Fruit fly (Drosophila melanogaster) whole organism, embryonic: ENCODE measurements around the gene crc.

Experiments
- Atf6 ChIP-seq: fragments of 200-800 bp; sonication (Bioruptor generic); IDR thresholded peaks from 2 replicates; pipeline ENCODE4 v1.3.6; 2022; ENCODE audit warnings: missing biosample characterization, missing genetic modification characterization
- CG10959 ChIP-seq: fragments of 200-800 bp; sonication (Bioruptor generic); IDR thresholded peaks from 2 replicates; pipeline ENCODE4 v1.3.6; 2022; ENCODE audit warnings: missing biosample characterization, missing genetic modification characterization
- CG11504 ChIP-seq: fragments of 200-800 bp; sonication (Bioruptor generic); optimal IDR thresholded peaks from 3 replicates; lab custom pipeline; 2019; ENCODE audit warnings: missing biosample characterization, mild to moderate bottlenecking, missing genetic modification characterization, moderate library complexity
- CG11695 ChIP-seq: fragments of 200-800 bp; sonication (Bioruptor generic); IDR thresholded peaks from 3 replicates; pipeline ENCODE4 v1.3.6; 2022; ENCODE audit warnings: missing biosample characterization, missing genetic modification characterization
- CG12744 ChIP-seq: fragments of 200-800 bp; sonication (Bioruptor generic); optimal IDR thresholded peaks from 2 replicates; lab custom pipeline; 2016; ENCODE audit warnings: missing biosample characterization, missing genetic modification characterization
- CG12769 ChIP-seq: fragments of 200-800 bp; sonication (Bioruptor generic); optimal IDR thresholded peaks from 2 replicates; lab custom pipeline; 2019; ENCODE audit warnings: missing biosample characterization, mild to moderate bottlenecking, missing genetic modification characterization, moderate library complexity
- CG13296 ChIP-seq: fragments of 200-800 bp; sonication (Bioruptor generic); optimal IDR thresholded peaks from 3 replicates; lab custom pipeline; 2018; ENCODE audit warnings: missing biosample characterization, mild to moderate bottlenecking, missing genetic modification characterization
- CG13894 ChIP-seq: fragments of 200-800 bp; sonication (Bioruptor generic); optimal IDR thresholded peaks from 3 replicates; lab custom pipeline; 2018; ENCODE audit warnings: missing biosample characterization, mild to moderate bottlenecking, missing genetic modification characterization, moderate library complexity
- CG14441 ChIP-seq: fragments of 200-800 bp; sonication (Bioruptor generic); IDR thresholded peaks from 2 replicates; pipeline ENCODE4 v1.3.6; 2022; ENCODE audit warnings: missing biosample characterization, missing genetic modification characterization
- CG2199 ChIP-seq: fragments of 200-800 bp; sonication (Bioruptor generic); IDR thresholded peaks from 3 replicates; pipeline ENCODE4 v1.3.6; 2022; ENCODE audit warnings: missing biosample characterization, missing genetic modification characterization
- CG2678 ChIP-seq: fragments of 200-800 bp; sonication (Bioruptor generic); optimal IDR thresholded peaks from 3 replicates; lab custom pipeline; 2019; ENCODE audit warnings: missing biosample characterization, mild to moderate bottlenecking, missing genetic modification characterization, moderate library complexity
- CG31441 ChIP-seq: fragments of 200-800 bp; sonication (Bioruptor generic); IDR thresholded peaks from 2 replicates; pipeline ENCODE4 v1.3.6; 2022; ENCODE audit warnings: missing biosample characterization, missing genetic modification characterization
- CG32532 ChIP-seq: fragments of 200-800 bp; sonication (Bioruptor generic); IDR thresholded peaks from 2 replicates; pipeline ENCODE4 v1.3.6; 2022; ENCODE audit warnings: missing biosample characterization, missing genetic modification characterization
- CG32772 ChIP-seq: fragments of 200-800 bp; sonication (Bioruptor generic); IDR thresholded peaks from 2 replicates; pipeline ENCODE4 v1.3.6; 2022; ENCODE audit warnings: missing biosample characterization, missing genetic modification characterization
- CG34376 ChIP-seq: fragments of 200-800 bp; sonication (Bioruptor generic); optimal IDR thresholded peaks from 2 replicates; lab custom pipeline; 2018; ENCODE audit warnings: missing biosample characterization, mild to moderate bottlenecking, missing genetic modification characterization
- CG4424 ChIP-seq: fragments of 200-800 bp; sonication (Bioruptor generic); optimal IDR thresholded peaks from 3 replicates; lab custom pipeline; 2016; ENCODE audit warnings: missing biosample characterization, missing genetic modification characterization
- CG6765 ChIP-seq: fragments of 200-800 bp; sonication (Bioruptor generic); optimal IDR thresholded peaks from 3 replicates; lab custom pipeline; 2017; ENCODE audit warnings: missing biosample characterization, mild to moderate bottlenecking, missing genetic modification characterization
- CG7987 ChIP-seq: fragments of 200-800 bp; sonication (Bioruptor generic); optimal IDR thresholded peaks from 2 replicates; lab custom pipeline; 2018; ENCODE audit warnings: missing biosample characterization, mild to moderate bottlenecking, missing genetic modification characterization, moderate library complexity
- D19A ChIP-seq: fragments of 200-800 bp; optimal IDR thresholded peaks from 3 replicates; lab custom pipeline; 2019; ENCODE audit warnings: missing biosample characterization, mild to moderate bottlenecking, missing genetic modification characterization, moderate library complexity
- D19B ChIP-seq: fragments of 200-800 bp; sonication (Bioruptor generic); optimal IDR thresholded peaks from 2 replicates; lab custom pipeline; 2017; ENCODE audit warnings: missing biosample characterization, mild to moderate bottlenecking, missing genetic modification characterization
- Deaf1 ChIP-seq: fragments of 200-800 bp; optimal IDR thresholded peaks from 3 replicates; lab custom pipeline; 2019; ENCODE audit warnings: missing biosample characterization, mild to moderate bottlenecking, missing genetic modification characterization, moderate library complexity
- Dip3 ChIP-seq: fragments of 200-800 bp; sonication (Bioruptor generic); optimal IDR thresholded peaks from 3 replicates; lab custom pipeline; 2016; ENCODE audit warnings: missing biosample characterization, missing genetic modification characterization
- Drgx ChIP-seq: fragments of 200-800 bp; sonication (Bioruptor generic); IDR thresholded peaks from 2 replicates; pipeline ENCODE4 v1.3.6; 2022; ENCODE audit warnings: missing biosample characterization, missing genetic modification characterization
- E2f1 ChIP-seq: fragments of 200-800 bp; sonication (Bioruptor generic); IDR thresholded peaks from 2 replicates; pipeline ENCODE4 v1.3.6; 2022; ENCODE audit warnings: missing biosample characterization, missing genetic modification characterization
- Fer1 ChIP-seq: fragments of 200-800 bp; sonication (Bioruptor generic); optimal IDR thresholded peaks from 2 replicates; lab custom pipeline; 2017; ENCODE audit warnings: missing biosample characterization, mild to moderate bottlenecking, missing genetic modification characterization
- HHEX ChIP-seq: fragments of 200-800 bp; sonication (Bioruptor generic); optimal IDR thresholded peaks from 3 replicates; lab custom pipeline; 2017; ENCODE audit warnings: missing biosample characterization, mild to moderate bottlenecking, missing genetic modification characterization, missing genetic modification reagents
- HLHmδ ChIP-seq: fragments of 200-800 bp; sonication (Bioruptor generic); optimal IDR thresholded peaks from 2 replicates; lab custom pipeline; 2018; ENCODE audit warnings: missing biosample characterization, mild to moderate bottlenecking, missing genetic modification characterization, moderate library complexity
- Lhr ChIP-seq: fragments of 200-800 bp; sonication (Bioruptor generic); optimal IDR thresholded peaks from 3 replicates; lab custom pipeline; 2017; ENCODE audit warnings: mild to moderate bottlenecking, missing biosample characterization, missing genetic modification reagents, missing genetic modification characterization
- Med ChIP-seq: fragments of 200-800 bp; sonication (Bioruptor generic); peaks from one replicate; lab custom pipeline; 2016; ENCODE audit warnings: missing biosample characterization, missing genetic modification characterization, mild to moderate bottlenecking, inconsistent platforms, moderate library complexity
- Nf-YC ChIP-seq: fragments of 200-800 bp; optimal IDR thresholded peaks from 3 replicates; lab custom pipeline; 2019; ENCODE audit warnings: missing biosample characterization, mild to moderate bottlenecking, missing genetic modification characterization, moderate library complexity
- Oli ChIP-seq: fragments of 200-800 bp; sonication (Bioruptor generic); optimal IDR thresholded peaks from 2 replicates; lab custom pipeline; 2018; ENCODE audit warnings: missing biosample characterization, mild to moderate bottlenecking, missing genetic modification characterization, moderate library complexity
- Optix ChIP-seq: fragments of 200-800 bp; sonication (Bioruptor generic); IDR thresholded peaks from 3 replicates; pipeline ENCODE4 v1.3.6; 2022; ENCODE audit warnings: missing biosample characterization, missing genetic modification characterization
- PHDP ChIP-seq: fragments of 200-800 bp; sonication (Bioruptor generic); optimal IDR thresholded peaks from 3 replicates; lab custom pipeline; 2018; ENCODE audit warnings: missing biosample characterization, mild to moderate bottlenecking, missing genetic modification characterization, moderate library complexity
- Sox100B ChIP-seq: fragments of 200-800 bp; sonication (Bioruptor generic); optimal IDR thresholded peaks from 3 replicates; lab custom pipeline; 2018; ENCODE audit warnings: missing biosample characterization, mild to moderate bottlenecking, missing genetic modification characterization
- Trl ChIP-seq, 3 experiments: fragments of >200 bp in 2 of 3; fragments of 200-800 bp in 1 of 3; sonication (Bioruptor generic) in 1 of 3; optimal IDR thresholded peaks; 2 replicates in 1 of 3; 3 replicates in 2 of 3; lab custom pipeline; 2016 to 2017; ENCODE audit warnings: missing biosample characterization in 1 of 3, missing genetic modification characterization in 1 of 3
- chinmo ChIP-seq: fragments of 200-800 bp; sonication (Bioruptor generic); IDR thresholded peaks from 4 replicates; pipeline ENCODE4 v1.3.6; 2022; ENCODE audit warnings: missing biosample characterization, missing genetic modification characterization; ENCODE audit not compliant: partially characterized antibody
- gem ChIP-seq: fragments of 200-800 bp; sonication (Bioruptor generic); optimal IDR thresholded peaks from 2 replicates; lab custom pipeline; 2019; ENCODE audit warnings: missing biosample characterization, mild to moderate bottlenecking, missing genetic modification characterization, moderate library complexity
- grau ChIP-seq: fragments of 200-800 bp; optimal IDR thresholded peaks from 3 replicates; lab custom pipeline; 2019; ENCODE audit warnings: missing biosample characterization, mild to moderate bottlenecking, missing genetic modification characterization, moderate library complexity
- grn ChIP-seq: fragments of 200-800 bp; sonication (Bioruptor generic); optimal IDR thresholded peaks from 3 replicates; lab custom pipeline; 2017; ENCODE audit warnings: missing biosample characterization, missing genetic modification characterization
- lab ChIP-seq: fragments of 200-800 bp; sonication (Bioruptor generic); optimal IDR thresholded peaks from 3 replicates; lab custom pipeline; 2017; ENCODE audit warnings: missing biosample characterization, missing genetic modification characterization, mild to moderate bottlenecking, moderate library complexity, missing genetic modification reagents
- lbe ChIP-seq: fragments of 200-800 bp; sonication (Bioruptor generic); optimal IDR thresholded peaks from 2 replicates; lab custom pipeline; 2016; ENCODE audit warnings: missing biosample characterization, mild to moderate bottlenecking, missing genetic modification characterization
- nerfin-2 ChIP-seq: fragments of 200-800 bp; sonication (Bioruptor generic); IDR thresholded peaks from 2 replicates; pipeline ENCODE4 v1.3.6; 2022; ENCODE audit warnings: missing biosample characterization, missing genetic modification characterization; ENCODE audit not compliant: partially characterized antibody
- nom ChIP-seq: fragments of 200-800 bp; sonication (Bioruptor generic); optimal IDR thresholded peaks from 2 replicates; lab custom pipeline; 2017; ENCODE audit warnings: missing biosample characterization, missing genetic modification characterization, mild to moderate bottlenecking, moderate library complexity, missing genetic modification reagents
- pan ChIP-seq, 4 experiments: fragments of >200 bp in 3 of 4; fragments of 200-800 bp in 1 of 4; sonication (Bioruptor generic) in 1 of 4; optimal IDR thresholded peaks in 3 of 4; IDR thresholded peaks in 1 of 4; 2 replicates each; pipeline versions ENCODE4 v1.3.6 to Lab custom; 2017 to 2022; ENCODE audit warnings: missing biosample characterization in 2 of 4, missing genetic modification characterization in 2 of 4, mixed read lengths in 1 of 4
- pros ChIP-seq: fragments of 200-800 bp; sonication (Bioruptor generic); optimal IDR thresholded peaks from 3 replicates; lab custom pipeline; 2019; ENCODE audit warnings: missing biosample characterization, mild to moderate bottlenecking, missing genetic modification characterization, moderate library complexity
- so ChIP-seq: fragments of 200-800 bp; sonication (Bioruptor generic); IDR thresholded peaks from 3 replicates; pipeline ENCODE4 v1.3.6; 2022; ENCODE audit warnings: missing biosample characterization, missing genetic modification characterization
- vnd ChIP-seq: fragments of 200-800 bp; sonication (Bioruptor generic); IDR thresholded peaks from 3 replicates; pipeline ENCODE4 v1.3.6; 2022; ENCODE audit warnings: missing biosample characterization, missing genetic modification characterization; ENCODE audit not compliant: partially characterized antibody
- zen2 ChIP-seq: fragments of 200-800 bp; sonication (Bioruptor generic); IDR thresholded peaks from 3 replicates; pipeline ENCODE4 v1.3.6; 2022; ENCODE audit warnings: missing biosample characterization, missing genetic modification characterization; ENCODE audit not compliant: partially characterized antibody

crc gene

DNA sequence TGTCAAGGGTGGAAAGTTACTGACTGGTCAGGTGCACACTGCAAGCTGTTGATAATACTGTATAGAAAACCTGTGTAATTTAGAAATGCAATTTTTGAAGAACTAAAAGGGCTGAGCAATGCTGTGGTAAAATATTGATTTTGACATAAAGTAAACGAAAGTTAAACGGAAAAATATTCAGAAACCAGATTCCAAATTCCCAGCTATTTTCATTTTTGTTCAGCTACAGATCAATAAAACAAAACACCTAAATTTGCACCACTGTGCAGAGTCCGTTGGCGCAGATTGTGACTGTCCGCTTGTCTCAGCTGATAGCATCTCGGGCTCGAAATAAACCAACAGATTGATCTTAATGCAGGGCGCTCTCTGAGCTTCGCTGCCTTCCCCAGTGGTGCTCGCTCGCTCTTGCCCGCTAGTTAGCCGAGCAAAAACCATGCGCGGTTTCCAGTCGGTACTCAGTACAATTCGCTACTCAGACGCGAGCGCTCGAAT lies 3.3 kb downstream of the crc start, which contains the start of gene CG46314:
Gene CG46314, plus strand, starts transcription at position 452 of the 492 bp plus-strand sequence.
- TF ChIP-seq pan (optimal IDR thresholded peaks at IDR 0.05; lab: Kevin White, UChicago) (no peak), pan (GFP tag; optimal IDR thresholded peaks at IDR 0.05 in 1 of 2, IDR thresholded peaks at IDR 0.05 in 1 of 2) (peak in 1 of 2 experiments; percentile 54), gem (tag; lab: Kevin White, UChicago) (peak; percentile 4), grn (GFP tag; lab: Kevin White, UChicago) (peak; percentile 83), nom (GFP tag; lab: Kevin White, UChicago) (peak; percentile 64), nerfin-2 (GFP tag; lab: Robert Waterston, UW) (0 out of 2 replicates have a peak, but pooled peaks have one; percentile 31), CG34376 (GFP tag; lab: Kevin White, UChicago) (peak; percentile 79), CG7987 (peak; percentile 34), HLHmδ (GFP tag; lab: Kevin White, UChicago) (no peak), CG2199 (GFP tag; lab: Robert Waterston, UW) (0 out of 3 replicates have a peak, but pooled peaks have one; percentile 64), grau (tag; lab: Kevin White, UChicago) (no peak), lab (GFP tag; lab: Kevin White, UChicago) (peak; percentile 48), PHDP (tag; lab: Kevin White, UChicago) (no peak), D19B (peak; percentile 6), zen2 (GFP tag; lab: Robert Waterston, UW) (no peak), Nf-YC (tag; lab: Kevin White, UChicago) (peak; percentile 7), CG10959 (GFP tag; lab: Robert Waterston, UW) (no peak), CG32532 (peak; percentile 58; the same call in 1 of the 2 replicates), Sox100B (peak; percentile 31), CG6765 (peak; percentile 51), Deaf1 (tag; lab: Kevin White, UChicago) (peak; percentile 39), Lhr (GFP tag; lab: Kevin White, UChicago) (no peak), E2f1 (GFP tag; lab: Robert Waterston, UW) (no peak), CG11695 (GFP tag; lab: Robert Waterston, UW) (0 out of 3 replicates have a peak, but pooled peaks have one; percentile 50), Optix (no peak), Med (GFP tag; lab: Kevin White, UChicago) (peak; percentile 77), CG32772 (GFP tag; lab: Robert Waterston, UW) (no peak), Trl (optimal IDR thresholded peaks at IDR 0.05; lab: Kevin White, UChicago) (peak; percentile 40 to 67), Trl (GFP tag; optimal IDR thresholded peaks at IDR 0.05; lab: Kevin White, UChicago) (no peak), HHEX (GFP tag; lab: Kevin White, UChicago) (peak; percentile 6), CG12769 (tag; lab: Kevin White, UChicago) (peak; percentile 11), CG31441 (GFP tag; lab: Robert Waterston, UW) (peak; percentile 30; the same call in 1 of the 2 replicates), CG13296 (GFP tag; lab: Kevin White, UChicago) (peak; percentile 2), Drgx (GFP tag; lab: Robert Waterston, UW) (peak; percentile 78), lbe (GFP tag; lab: Kevin White, UChicago) (peak; percentile 39), CG4424 (GFP tag; lab: Kevin White, UChicago) (peak; percentile 24), CG2678 (peak; percentile 55), so (GFP tag; lab: Robert Waterston, UW) (0 out of 3 replicates have a peak, but pooled peaks have one; percentile 7), Oli (tag; lab: Kevin White, UChicago) (no peak), chinmo (GFP tag; lab: Robert Waterston, UW) (peak; percentile 93), CG14441 (GFP tag; lab: Robert Waterston, UW) (peak; percentile 45; the same call in 1 of the 2 replicates), Atf6 (GFP tag; lab: Robert Waterston, UW) (peak; percentile 48; the same call in 1 of the 2 replicates), D19A (tag; lab: Kevin White, UChicago) (no peak), CG13894 (peak; percentile 38), vnd (GFP tag; lab: Robert Waterston, UW) (no peak), CG11504 (tag; lab: Kevin White, UChicago) (peak; percentile 48), CG12744 (no peak), Dip3 (GFP tag; lab: Kevin White, UChicago) (peak; percentile 3), pros (GFP tag; lab: Kevin White, UChicago) (peak; percentile 7), Fer1 (GFP tag; lab: Kevin White, UChicago) (peak; percentile 30)
